Worm (Caenorhabditis elegans): ENCODE results near the gene Y43F8B.7.

Gene Y43F8B.7

DNA sequence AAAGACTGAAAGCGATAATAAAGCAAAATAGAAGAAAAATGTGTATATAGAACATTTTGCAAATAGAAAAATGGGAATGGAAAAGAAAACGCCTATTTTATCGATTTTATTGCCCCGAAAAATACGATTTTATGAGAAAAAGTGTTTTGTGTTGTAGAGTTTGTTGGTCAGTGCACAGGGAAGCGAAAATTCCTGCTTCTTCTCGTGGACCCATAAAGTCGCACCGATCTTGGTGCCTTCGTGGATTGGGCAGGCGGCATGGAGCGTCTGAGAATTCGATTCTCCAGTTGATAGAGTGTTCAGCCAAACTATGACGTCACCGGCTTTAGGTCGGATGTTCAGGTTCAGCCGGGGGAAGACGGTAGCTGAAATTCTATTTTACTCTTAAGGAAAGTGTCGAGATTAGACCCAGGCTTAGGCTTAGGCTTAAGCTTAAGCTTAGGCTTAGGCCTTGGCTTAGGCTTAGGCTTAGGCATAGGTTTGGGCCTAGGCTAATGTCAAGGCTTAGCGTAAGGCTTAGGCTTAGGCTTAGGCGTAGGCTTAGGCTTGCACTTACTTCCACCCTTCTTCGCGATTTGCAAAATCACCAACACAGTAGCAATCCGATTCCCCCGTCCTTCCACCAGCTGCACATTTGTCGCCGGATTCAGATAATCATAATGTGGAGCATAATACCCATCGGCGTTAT, 21.8 kb downstream of the Y43F8B.7 start, which contains the start of gene Y43F8B.19:
Y43F8B.19 (minus strand) TSS at position 51 of the 688 bp plus-strand sequence.
- TF ChIP-seq egl-27 (tag; optimal IDR thresholded peaks at IDR 0.05): no peak
- TF ChIP-seq sma-3 (GFP tag; optimal IDR thresholded peaks at IDR 0.05): no peak
- no peak for TF ChIP-seq nhr-23 (tag; optimal IDR thresholded peaks at IDR 0.05)
- no peak for TF ChIP-seq nhr-21 (tag; optimal IDR thresholded peaks at IDR 0.05)
- TF ChIP-seq nhr-6 (tag; optimal IDR thresholded peaks at IDR 0.05): no peak
- TF ChIP-seq skn-1 (tag; optimal IDR thresholded peaks at IDR 0.05): no peak
- no peak for TF ChIP-seq lsy-2 (tag; optimal IDR thresholded peaks at IDR 0.05)
- TF ChIP-seq nhr-77 (tag; optimal IDR thresholded peaks at IDR 0.05): no peak
- no peak for TF ChIP-seq mdl-1 (tag; optimal IDR thresholded peaks at IDR 0.05)
- TF ChIP-seq ceh-82 (tag; optimal IDR thresholded peaks at IDR 0.05): no peak
- TF ChIP-seq elt-3 (tag; optimal IDR thresholded peaks at IDR 0.05): no peak
- TF ChIP-seq nhr-10 (tag; optimal IDR thresholded peaks at IDR 0.05): no peak
- TF ChIP-seq peb-1 (tag; optimal IDR thresholded peaks at IDR 0.05): no peak
- no peak for TF ChIP-seq lin-39 (tag; optimal IDR thresholded peaks at IDR 0.05)
- no peak for TF ChIP-seq unc-55 (GFP tag; optimal IDR thresholded peaks at IDR 0.05)
- TF ChIP-seq ama-1 (optimal IDR thresholded peaks at IDR 0.05): no peak
- no peak for TF ChIP-seq ceh-16 (tag; optimal IDR thresholded peaks at IDR 0.05)
- TF ChIP-seq elt-1 (tag; optimal IDR thresholded peaks at IDR 0.05): no peak
- TF ChIP-seq ztf-11 (tag; optimal IDR thresholded peaks at IDR 0.05): no peak

DNA sequence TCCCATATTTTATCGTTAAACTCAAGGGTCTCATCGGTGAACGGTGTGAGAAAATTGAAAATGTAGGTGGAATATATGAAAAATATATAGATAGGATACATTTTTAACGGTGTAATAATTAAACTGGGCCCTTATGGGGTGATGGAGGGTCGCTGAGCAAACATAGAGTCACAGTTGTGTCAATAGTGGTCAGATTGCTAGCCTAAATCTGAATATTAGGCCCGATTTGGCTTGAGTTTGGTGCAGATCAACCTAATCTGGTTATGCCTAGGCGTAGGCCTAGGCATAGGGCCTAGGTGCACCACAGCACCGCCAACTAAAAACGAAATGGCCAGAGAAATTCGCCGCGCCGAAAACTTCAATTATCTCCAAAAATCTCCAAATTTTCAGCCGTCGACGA, 23.0 kb downstream of the Y43F8B.7 start, which contains the start of gene phy-4:
phy-4 (minus strand) TSS at position 101 of the 400 bp plus-strand sequence.
- no peak for TF ChIP-seq nhr-23 (tag; optimal IDR thresholded peaks at IDR 0.05)
- TF ChIP-seq R02D3.7 (tag; optimal IDR thresholded peaks at IDR 0.05): no peak
- TF ChIP-seq sma-3 (GFP tag; optimal IDR thresholded peaks at IDR 0.05): no peak
- TF ChIP-seq ztf-1 (GFP tag; conservative IDR thresholded peaks at IDR 0.05): no peak
- no peak for TF ChIP-seq fos-1 (tag; optimal IDR thresholded peaks at IDR 0.05)
- no peak for TF ChIP-seq ztf-4 (tag; optimal IDR thresholded peaks at IDR 0.05)
- no peak for TF ChIP-seq mbf-1 (tag; optimal IDR thresholded peaks at IDR 0.05)
- TF ChIP-seq peb-1 (tag; optimal IDR thresholded peaks at IDR 0.05): no peak
- no peak for TF ChIP-seq unc-62 (GFP tag; optimal IDR thresholded peaks at IDR 0.05)

DNA sequence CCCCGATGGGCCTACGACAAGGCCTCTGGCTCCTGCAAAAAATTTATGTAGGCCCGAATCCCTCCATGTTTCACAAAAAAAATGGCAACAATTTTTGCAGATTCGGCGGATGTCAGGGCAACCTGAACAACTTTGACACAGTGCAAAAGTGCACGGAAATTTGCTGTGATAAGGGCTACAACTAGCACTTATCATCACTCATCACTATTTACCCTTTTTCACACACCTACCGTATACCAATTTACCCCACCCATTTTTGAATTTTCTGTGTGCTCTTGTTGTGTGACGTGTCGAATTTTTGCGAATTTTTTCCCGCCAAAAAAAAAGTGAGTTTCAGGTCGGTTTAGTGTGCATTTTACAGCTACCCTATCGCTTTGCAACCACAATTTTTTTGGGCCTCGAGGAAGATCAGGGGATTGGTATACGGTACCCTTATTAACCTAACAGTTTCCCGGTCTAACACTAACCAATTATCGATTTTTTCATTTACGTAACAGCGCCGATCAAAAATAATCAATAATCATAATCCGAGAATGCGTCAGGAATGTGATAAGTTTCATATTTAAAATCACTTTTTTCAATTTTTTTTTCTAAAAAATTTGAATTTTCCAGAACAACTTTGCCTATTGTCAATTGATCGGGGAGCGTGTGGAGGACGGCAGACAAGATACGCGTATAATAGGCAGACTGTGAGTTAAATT, 28.1 kb downstream of the Y43F8B.7 start:
- TF ChIP-seq unc-39 (tag; optimal IDR thresholded peaks at IDR 0.05) (no peak), crh-2 (tag; optimal IDR thresholded peaks at IDR 0.05) (no peak), ztf-11 (tag; optimal IDR thresholded peaks at IDR 0.05) (no peak), nhr-129 (tag; optimal IDR thresholded peaks at IDR 0.05) (no peak), ZK546.5 (tag; optimal IDR thresholded peaks at IDR 0.05) (no peak), nhr-25 (tag; optimal IDR thresholded peaks at IDR 0.05) (no peak), lin-13 (GFP tag; optimal IDR thresholded peaks at IDR 0.05) (no peak), mab-5 (tag; optimal IDR thresholded peaks at IDR 0.05) (no peak)

DNA sequence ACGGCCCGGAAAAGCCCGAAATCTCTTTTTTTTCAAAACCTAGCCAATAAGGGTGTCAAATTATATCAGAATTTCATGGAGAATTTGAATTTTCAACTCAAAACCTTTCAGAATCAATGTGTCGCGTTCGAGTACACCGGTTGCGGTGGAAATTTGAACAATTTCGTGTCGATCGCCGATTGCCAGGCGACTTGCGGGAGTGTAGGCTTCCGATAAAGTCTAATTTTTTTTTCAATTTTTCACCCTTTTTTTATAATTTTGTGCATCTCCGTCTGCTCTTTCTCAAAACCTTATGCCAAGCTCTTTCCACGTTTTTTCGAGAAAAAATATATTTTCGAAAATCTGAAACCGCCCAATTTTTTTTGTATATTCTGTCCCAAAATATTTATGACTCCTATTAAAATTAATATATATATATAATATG, 29.0 kb downstream of the Y43F8B.7 start:
- TF ChIP-seq unc-55 (GFP tag; optimal IDR thresholded peaks at IDR 0.05): no peak
- peak in 1 of 2 experiments; percentile 52 for TF ChIP-seq lsy-2 (tag; optimal IDR thresholded peaks at IDR 0.05)
- TF ChIP-seq ztf-4 (tag; optimal IDR thresholded peaks at IDR 0.05): peak; percentile 63
- peak; percentile 10 for TF ChIP-seq sem-4 (tag; optimal IDR thresholded peaks at IDR 0.05)
- no peak for TF ChIP-seq nhr-10 (tag; optimal IDR thresholded peaks at IDR 0.05)
- peak; percentile 50 for TF ChIP-seq Y55F3AM.14 (GFP tag; optimal IDR thresholded peaks at IDR 0.05)
- TF ChIP-seq crh-2 (tag; optimal IDR thresholded peaks at IDR 0.05): peak; percentile 8

DNA sequence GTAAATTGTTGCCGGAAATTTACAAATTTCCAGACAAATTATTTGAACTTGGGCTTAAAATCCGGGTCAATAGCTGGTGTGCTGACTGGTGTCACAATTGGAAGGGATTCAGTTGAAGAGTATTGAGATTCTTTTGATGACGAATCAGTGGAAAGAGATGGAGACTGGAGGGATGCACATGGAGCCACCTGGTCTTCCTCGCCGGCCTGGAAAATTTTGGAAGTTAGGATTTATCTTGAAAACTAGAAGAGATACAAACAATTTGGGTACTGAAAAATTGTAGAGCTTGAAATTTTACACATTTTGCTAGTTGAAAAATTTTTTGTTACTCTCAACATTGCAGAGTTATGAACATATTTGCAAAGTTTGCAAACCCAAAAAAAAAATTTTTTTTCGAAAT, 29.6 kb downstream of the Y43F8B.7 start:
- peak; percentile 76 for TF ChIP-seq ama-1 (optimal IDR thresholded peaks at IDR 0.05)
- no peak for TF ChIP-seq nhr-21 (tag; optimal IDR thresholded peaks at IDR 0.05)
- peak; percentile 53 for TF ChIP-seq ztf-4 (tag; optimal IDR thresholded peaks at IDR 0.05)
- TF ChIP-seq unc-39 (tag; optimal IDR thresholded peaks at IDR 0.05): no peak
- no peak for TF ChIP-seq egl-27 (tag; optimal IDR thresholded peaks at IDR 0.05)
- no peak for TF ChIP-seq nhr-129 (tag; optimal IDR thresholded peaks at IDR 0.05)
- TF ChIP-seq Y55F3AM.14 (GFP tag; optimal IDR thresholded peaks at IDR 0.05): peak; percentile 20
- no peak for TF ChIP-seq ceh-82 (tag; optimal IDR thresholded peaks at IDR 0.05)
- TF ChIP-seq lin-11 (tag; optimal IDR thresholded peaks at IDR 0.05): no peak
- no peak for TF ChIP-seq skn-1 (tag; optimal IDR thresholded peaks at IDR 0.05)
- TF ChIP-seq sma-9 (GFP tag; optimal IDR thresholded peaks at IDR 0.05): no peak
- TF ChIP-seq sma-9 (tag; optimal IDR thresholded peaks at IDR 0.05): no peak
- TF ChIP-seq lin-39 (tag; optimal IDR thresholded peaks at IDR 0.05): no peak
- TF ChIP-seq zag-1 (tag; optimal IDR thresholded peaks at IDR 0.05): no peak
- TF ChIP-seq ztf-1 (GFP tag; conservative IDR thresholded peaks at IDR 0.05): no peak
- TF ChIP-seq aly-2 (tag; optimal IDR thresholded peaks at IDR 0.05): no peak
- no peak for TF ChIP-seq alr-1 (tag; optimal IDR thresholded peaks at IDR 0.05)
- TF ChIP-seq nhr-25 (tag; optimal IDR thresholded peaks at IDR 0.05): no peak
- TF ChIP-seq unc-62 (GFP tag; optimal IDR thresholded peaks at IDR 0.05): no peak
- TF ChIP-seq R02D3.7 (tag; optimal IDR thresholded peaks at IDR 0.05): no peak

All from whole organism, L2 larva.